Fruit fly (Drosophila melanogaster): Measurements from ENCODE around the gene CG9592.
A peak's percentile ranks its signal among the peaks of the same experiment; 100 is the strongest.

- TF ChIP-seq CG14711 (tag; optimal IDR thresholded peaks at IDR 0.05) (no peak), CG5204 (GFP tag; optimal IDR thresholded peaks at IDR 0.05) (no peak), Clk (GFP tag; optimal IDR thresholded peaks at IDR 0.05) (no peak), CG12768 (GFP tag; optimal IDR thresholded peaks at IDR 0.05) (no peak), CG7045 (GFP tag; optimal IDR thresholded peaks at IDR 0.05) (no peak), Hr96 (GFP tag; optimal IDR thresholded peaks at IDR 0.05) (no peak), CG7101 (tag; optimal IDR thresholded peaks at IDR 0.05) (no peak), cic (GFP tag; optimal IDR thresholded peaks at IDR 0.05) (peak; percentile 26)
These were observed 29.4 kb downstream of the CG9592 start for dm6 chr3L:14546918-14547533.
